Fruit fly (Drosophila melanogaster): Measurements from ENCODE around the gene Hou.

Hou gene

DNA sequence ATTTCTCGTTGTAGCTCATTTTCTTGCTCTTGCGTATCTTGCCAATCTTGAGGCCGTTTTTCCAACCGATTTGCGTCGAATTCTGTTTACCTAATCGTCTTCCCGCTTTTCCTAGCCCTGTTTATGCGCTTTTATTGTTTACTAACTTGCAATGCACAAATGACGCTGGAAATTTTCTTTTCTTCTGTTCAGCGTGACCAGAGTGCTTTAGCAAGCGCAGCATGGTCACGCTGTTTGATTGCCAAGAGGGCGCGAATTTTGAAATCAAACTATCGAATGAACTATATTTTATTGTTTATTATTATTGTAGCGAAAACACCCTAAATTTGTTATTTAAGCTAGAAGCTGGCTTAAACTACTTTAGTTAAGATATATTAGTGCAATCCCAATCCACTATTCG, at the start of gene Hou:
Gene Hou (minus strand): TSS at position 193 of the 400 bp plus-strand sequence.
- no peak for TF ChIP-seq CTCF (optimal IDR thresholded peaks at IDR 0.05)
- TF ChIP-seq CG8478 (optimal IDR thresholded peaks at IDR 0.05): no peak

DNA sequence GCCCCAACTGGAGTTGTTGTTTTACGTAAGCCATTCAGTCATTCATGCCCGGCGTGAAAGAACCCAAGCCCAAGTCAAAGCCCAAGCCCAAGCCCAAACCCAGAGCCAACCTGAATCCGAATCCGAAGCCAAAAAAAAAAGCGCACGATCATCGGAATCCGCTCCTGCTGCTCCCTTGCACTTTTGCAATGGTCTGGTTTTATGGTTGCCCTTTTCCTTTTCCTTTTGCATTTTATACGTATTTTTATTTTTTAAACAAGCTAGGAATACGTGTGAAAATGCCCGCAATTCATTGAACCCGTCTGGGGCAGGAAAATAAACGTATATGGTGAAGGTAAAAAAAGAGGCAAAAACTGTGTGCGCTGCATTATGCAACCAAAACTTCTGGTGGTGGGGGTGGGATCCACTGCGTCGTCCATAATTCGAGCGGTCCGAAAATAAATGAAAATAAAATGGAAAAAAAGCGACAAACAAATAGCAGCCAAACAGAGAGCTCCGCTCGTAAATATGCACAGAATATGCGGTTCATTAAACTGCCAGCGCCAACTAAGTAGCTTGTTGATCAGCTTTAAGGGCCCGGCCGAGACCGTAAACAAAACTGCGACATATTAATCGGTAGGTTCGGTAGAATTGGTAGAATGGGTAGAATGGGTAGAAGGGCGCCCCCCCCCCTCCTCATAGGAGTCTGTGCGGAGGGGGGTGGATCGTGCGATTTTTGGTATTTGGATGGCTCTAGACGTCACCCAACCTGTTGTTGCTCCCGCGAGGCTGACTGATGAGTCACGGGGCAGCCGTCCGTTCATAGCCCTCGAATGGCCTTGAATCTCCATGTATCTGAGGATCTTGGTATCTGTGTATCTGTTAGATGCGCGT, 49.3 kb upstream of the Hou start:
- TF ChIP-seq CTCF (optimal IDR thresholded peaks at IDR 0.05): no peak
- no peak for TF ChIP-seq CG8478 (optimal IDR thresholded peaks at IDR 0.05)

DNA sequence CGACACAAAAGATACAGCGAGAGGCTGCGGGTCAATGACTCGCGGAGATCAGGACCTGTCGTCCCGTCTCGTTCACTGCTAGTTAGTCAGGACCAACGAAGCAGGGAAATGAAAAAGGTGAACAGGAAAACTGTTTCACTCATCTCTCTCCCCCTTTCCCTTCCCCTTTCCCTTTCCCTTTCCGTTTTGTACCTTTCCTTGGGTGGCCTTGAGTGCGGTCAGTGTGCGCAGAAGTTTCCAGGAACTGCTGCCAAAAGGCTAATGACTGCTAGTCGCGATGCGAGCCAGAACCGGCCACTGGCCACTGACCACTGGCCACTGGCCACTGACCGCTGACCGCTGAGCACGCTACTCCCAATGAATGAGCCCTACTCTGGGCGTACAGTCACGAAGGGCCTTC, 45.4 kb upstream of the Hou start:
- TF ChIP-seq CTCF (optimal IDR thresholded peaks at IDR 0.05) (no peak), CG8478 (optimal IDR thresholded peaks at IDR 0.05) (no peak)

DNA sequence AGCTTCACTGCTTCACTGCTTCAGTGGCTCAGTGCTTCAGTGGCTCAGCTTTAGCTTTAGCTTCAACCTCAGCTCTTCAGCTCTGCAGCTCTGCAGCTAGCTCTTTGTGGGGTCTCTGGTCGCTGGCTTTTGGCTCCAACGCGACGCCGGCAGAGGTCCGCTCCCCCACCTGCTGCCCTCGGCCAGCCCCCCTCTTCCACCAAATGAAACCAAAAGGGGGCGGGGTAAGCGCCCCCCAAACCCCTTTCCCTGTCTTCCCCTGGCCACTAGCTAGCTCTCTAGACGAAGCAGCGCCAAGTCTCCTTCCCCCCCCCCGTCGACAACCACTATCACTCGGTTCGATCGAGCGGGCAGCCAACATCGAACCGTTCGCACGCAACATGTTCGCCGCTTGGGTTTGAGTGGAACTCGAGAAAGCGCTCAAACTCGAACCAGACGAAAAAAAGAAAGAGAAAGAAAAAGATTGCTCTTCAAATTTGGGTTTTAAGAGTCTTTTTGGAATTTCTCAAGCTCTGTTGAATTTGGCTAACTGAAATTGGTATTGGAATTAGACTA, 42.8 kb upstream of the Hou start, which contains the start of gene Cyp18a1:
Gene Cyp18a1 (minus strand): TSS at position 95 of the 555 bp plus-strand sequence.
- TF ChIP-seq CG8478 (optimal IDR thresholded peaks at IDR 0.05): no peak
- no peak for TF ChIP-seq CTCF (optimal IDR thresholded peaks at IDR 0.05)

DNA sequence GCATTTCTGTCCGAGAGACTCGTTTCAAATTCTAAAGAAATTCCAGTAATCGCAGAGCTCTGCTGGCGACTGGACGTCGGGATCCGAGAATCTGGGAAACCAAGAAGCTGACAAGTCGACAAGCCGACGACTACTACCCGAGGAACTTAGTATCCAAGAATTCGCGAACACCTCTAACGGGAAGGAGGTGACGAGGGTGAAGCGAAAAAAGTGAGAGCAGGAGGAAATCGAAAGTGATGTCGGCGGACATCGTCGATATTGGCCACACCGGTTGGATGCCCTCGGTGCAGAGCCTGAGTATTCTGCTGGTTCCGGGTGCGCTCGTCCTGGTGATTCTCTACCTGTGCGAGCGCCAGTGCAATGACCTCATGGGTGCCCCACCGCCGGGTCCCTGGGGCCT, 35.5 kb upstream of the Hou start, which contains the start of gene phtm:
Gene phtm (plus strand): TSS at position 41 of the 400 bp plus-strand sequence.
- no peak for TF ChIP-seq CG8478 (optimal IDR thresholded peaks at IDR 0.05)
- TF ChIP-seq CTCF (optimal IDR thresholded peaks at IDR 0.05): no peak

DNA sequence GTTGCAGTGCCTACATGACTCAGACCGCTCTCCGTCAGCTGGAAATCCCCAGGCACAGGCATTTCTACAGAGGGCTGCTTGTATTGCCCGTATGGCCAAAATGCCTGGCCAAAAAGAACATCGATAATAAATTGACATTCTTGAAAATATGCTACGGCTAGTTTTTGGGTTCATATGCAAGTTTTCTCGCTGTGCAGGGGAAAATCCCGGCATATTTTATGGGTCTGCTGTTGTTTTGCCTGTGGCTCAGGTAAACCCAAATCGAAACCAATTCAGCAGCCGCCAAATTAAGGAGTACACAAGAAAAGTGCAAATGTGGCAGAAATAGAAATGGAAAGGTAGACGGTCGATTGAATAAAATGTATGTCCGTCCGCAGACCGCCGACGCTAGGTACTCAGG, 34.7 kb upstream of the Hou start:
- TF ChIP-seq CTCF (optimal IDR thresholded peaks at IDR 0.05) (no peak), CG8478 (optimal IDR thresholded peaks at IDR 0.05) (no peak)

DNA sequence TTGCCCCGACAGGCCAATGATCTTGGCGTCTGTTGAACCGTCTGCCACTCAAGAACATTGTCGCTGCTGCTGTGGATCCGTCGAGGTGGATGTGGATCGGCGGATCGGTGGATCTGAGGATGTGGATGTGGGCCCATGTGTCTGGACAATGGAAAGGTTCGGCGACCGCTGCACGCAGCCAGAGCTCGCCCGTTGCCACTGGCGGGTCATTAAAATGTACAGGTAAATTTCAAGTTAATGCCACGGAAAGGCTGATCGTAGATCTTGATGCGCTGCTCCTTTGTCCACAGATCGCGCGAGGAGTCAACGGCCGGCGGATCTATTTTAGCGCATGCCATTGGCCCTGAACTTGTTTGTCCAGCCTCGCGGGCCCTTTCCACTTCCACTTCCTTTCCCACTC, 34.3 kb upstream of the Hou start:
- no peak for TF ChIP-seq CG8478 (optimal IDR thresholded peaks at IDR 0.05)
- TF ChIP-seq CTCF (optimal IDR thresholded peaks at IDR 0.05): no peak

DNA sequence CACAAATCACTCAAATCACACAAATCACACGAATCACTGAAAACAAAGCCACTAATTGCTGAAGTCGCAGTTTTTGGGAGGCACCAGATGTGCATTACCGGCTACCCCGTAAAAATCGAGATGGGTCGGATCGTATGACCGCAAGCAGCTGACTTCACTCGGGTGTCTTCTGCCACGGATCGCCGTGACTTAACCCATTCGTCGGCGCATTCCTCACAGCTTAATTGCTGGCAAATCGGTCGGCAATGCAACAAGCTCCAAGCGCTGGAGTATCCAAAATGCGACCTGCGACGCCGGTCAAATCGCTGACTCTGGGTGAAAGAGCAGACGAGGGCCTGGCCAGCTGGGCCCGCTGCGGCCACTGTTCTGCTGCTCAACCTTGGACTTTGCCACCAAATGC, 32.6 kb upstream of the Hou start:
- TF ChIP-seq CG8478 (optimal IDR thresholded peaks at IDR 0.05) (no peak), CTCF (optimal IDR thresholded peaks at IDR 0.05) (no peak)

DNA sequence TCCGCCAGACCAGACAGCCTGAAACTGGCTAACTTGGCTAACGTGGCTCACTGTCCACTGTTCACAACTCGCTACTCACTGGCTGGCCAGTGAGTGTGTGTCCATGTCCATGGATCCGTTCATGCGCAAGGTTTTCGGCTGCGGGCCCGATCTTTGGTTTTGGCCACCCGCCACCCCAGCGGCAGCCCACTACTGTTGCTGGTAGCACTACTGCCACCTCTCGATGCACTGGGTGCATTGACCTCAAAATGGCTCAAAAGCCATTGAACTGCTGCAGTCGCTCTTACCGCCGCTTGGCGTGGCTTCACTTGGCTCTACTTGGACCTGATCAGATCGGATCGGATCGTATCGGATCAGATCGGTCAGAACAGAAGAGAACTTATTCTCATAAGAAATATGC, 31.2 kb upstream of the Hou start:
- no peak for TF ChIP-seq CTCF (optimal IDR thresholded peaks at IDR 0.05)
- no peak for TF ChIP-seq CG8478 (optimal IDR thresholded peaks at IDR 0.05)

DNA sequence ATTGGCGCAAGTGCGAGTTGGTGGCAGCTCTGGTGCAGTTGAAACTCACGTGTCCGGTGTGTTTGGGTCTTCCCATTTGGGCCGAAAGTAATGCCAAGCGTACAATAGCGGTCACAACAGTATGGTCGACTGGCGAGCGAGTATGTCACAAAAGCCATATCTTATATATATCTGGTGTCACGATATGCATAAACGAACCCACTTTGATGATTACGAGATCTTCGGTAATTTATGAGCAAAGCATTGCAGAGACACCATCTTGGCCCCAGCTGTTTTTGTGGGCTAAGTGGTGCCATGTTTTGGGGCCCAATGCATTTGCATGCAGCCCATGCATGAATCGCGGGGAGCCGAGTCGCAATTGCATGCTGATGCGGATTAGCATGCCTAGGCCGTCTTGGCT, 28.6 kb upstream of the Hou start:
- TF ChIP-seq CTCF (optimal IDR thresholded peaks at IDR 0.05): no peak
- no peak for TF ChIP-seq CG8478 (optimal IDR thresholded peaks at IDR 0.05)

DNA sequence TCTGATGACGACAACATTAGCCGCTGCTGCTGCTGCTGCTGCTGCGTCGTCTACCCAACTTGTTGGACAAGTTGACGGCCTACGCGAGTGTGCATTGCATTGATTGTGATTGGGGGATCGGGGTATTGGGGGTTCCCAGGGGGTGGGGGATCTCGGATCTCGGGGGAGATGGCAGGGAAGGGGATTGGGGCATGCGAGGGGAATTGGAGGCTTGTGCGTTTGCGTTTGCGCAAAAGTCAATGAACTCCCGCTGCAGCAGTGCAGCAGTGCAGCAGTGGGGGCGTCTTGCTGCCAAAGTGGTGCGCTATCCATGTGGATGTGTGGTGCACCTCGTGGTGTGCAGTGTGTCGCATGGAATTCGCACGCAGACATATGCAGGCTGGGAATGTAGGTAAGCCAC, 26.5 kb upstream of the Hou start:
- TF ChIP-seq CG8478 (optimal IDR thresholded peaks at IDR 0.05) (no peak), CTCF (optimal IDR thresholded peaks at IDR 0.05) (no peak)

DNA sequence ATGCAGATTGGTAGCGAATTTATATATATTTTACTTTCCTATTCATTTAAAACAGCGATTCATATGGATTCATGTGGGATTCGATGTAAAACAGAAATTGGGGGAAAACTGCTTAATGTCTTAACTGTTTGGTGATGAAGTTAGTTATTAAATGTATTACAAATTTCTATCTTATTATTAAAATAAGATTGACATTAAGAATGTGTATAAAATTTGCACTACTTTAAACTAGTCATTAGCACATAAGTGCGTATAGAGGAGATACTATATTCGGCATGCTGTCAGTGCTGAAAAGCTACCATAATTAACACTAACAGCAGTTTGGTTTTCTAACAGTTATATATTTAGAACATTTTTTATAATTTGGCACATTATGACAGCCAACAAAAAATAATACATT, 25.5 kb upstream of the Hou start:
- TF ChIP-seq CTCF (optimal IDR thresholded peaks at IDR 0.05): no peak
- TF ChIP-seq CG8478 (optimal IDR thresholded peaks at IDR 0.05): no peak

DNA sequence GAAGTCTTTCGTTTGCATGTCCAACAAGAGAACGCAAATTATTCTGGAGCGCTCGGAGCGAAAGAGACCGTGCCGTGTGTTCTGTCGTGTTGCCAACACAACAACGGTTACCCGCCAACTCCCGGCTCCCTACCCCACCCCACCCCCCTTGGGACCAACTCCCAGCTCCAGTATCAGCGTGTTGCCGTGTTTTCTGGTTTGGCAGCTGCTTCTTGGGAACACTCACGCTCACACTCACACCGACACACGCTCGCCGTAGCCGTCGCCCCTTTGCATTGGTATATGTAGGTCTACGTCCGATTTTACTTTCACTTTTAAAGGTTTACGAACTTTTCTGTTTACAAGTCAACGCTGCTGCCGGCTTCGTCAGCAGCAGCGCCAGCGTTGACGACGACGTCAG, 25.0 kb upstream of the Hou start:
- TF ChIP-seq CTCF (optimal IDR thresholded peaks at IDR 0.05) (no peak), CG8478 (optimal IDR thresholded peaks at IDR 0.05) (no peak)

DNA sequence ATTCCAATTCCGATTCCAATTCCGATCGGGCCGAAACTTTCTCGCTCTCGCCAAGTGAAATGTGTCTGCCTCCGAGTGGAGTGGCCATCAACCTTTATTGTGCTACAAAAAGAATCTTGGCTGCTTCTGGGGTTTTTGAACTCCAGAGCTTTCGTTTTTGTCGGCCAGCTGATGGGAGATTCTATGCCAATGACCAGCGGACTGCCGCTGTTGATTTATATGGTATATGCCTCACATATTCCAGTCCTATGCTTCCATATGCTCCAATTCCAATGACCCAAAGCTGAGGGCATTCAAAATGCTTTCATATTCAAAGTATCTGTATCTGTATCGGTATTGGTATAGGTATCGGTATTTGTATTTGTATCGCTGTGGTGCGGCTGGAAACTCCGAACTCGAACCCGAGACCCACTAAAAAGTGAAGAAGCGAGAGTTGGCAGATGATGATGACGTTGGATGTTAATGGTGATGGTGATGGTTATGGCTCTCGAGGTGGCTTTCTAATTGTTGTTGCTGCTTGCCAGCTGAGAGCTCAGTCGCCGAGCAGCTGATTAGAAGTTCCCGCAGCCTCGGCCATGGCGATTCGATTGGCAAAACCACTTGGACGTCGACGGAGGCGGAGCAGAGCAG, 22.8 kb upstream of the Hou start:
- TF ChIP-seq CG8478 (optimal IDR thresholded peaks at IDR 0.05) (no peak), CTCF (optimal IDR thresholded peaks at IDR 0.05) (no peak)

DNA sequence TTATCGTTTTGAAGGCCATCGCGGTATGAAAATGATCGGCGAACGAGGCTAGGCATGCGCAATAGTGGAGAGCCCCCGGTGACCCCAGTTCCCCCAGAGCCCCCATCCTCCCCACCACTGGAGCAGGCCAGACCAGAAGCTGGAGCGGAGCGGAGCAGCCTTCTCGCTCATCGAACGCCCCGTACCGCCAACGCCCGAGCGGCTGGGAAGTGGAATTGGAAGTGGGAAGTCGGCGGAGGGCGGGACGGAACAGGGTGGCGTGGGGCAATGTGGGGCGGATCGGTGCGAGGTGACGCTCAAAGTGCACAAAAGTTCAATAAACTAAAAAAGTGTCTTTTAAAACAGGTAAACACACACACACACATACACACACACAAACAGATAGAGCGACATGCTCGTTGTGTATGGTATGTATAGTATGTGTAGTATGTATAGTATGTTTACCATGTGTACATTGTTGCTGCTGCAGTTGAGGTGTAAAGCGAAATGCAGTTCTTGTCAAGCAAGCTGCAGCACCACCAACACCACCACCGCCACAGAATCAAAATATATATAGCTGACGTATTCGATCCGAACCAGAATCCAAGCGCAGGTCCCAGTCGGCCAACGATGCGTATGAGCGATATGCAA, 21.4 kb upstream of the Hou start:
- no peak for TF ChIP-seq CTCF (optimal IDR thresholded peaks at IDR 0.05)
- TF ChIP-seq CG8478 (optimal IDR thresholded peaks at IDR 0.05): no peak

Measured in S2 (cell line).